Worm (Caenorhabditis elegans): ENCODE data around the gene F53H4.4.

Gene F53H4.4

ce11 chrX:15849397-15849935 is 16.7 kb upstream of the F53H4.4 start, which contains the start of gene acl-1 (continued):
- TF ChIP-seq hlh-30 (tag; optimal IDR thresholded peaks at IDR 0.05; ENCODE audit: insufficient read depth): peak; percentile 9
- TF ChIP-seq madf-9 (GFP tag; conservative IDR thresholded peaks at IDR 0.05): 0 out of 2 replicates have a peak, but pooled peaks have one; percentile 33
- peak; percentile 14 for TF ChIP-seq lin-13 (GFP tag; optimal IDR thresholded peaks at IDR 0.05)
- no peak for TF ChIP-seq ctbp-1 (GFP tag; IDR thresholded peaks at IDR 0.05)
- TF ChIP-seq pha-4 (GFP tag; IDR thresholded peaks at IDR 0.05): no peak
- no peak for TF ChIP-seq pha-4 (tag; optimal IDR thresholded peaks at IDR 0.05)
- no peak for TF ChIP-seq unc-130 (GFP tag; optimal IDR thresholded peaks at IDR 0.05)
- peak in 1 of 2 experiments; percentile 29 for TF ChIP-seq daf-16 (GFP tag; optimal IDR thresholded peaks at IDR 0.05)
- no peak for TF ChIP-seq daf-16 (tag; optimal IDR thresholded peaks at IDR 0.05)
- TF ChIP-seq dpl-1 (GFP tag; optimal IDR thresholded peaks at IDR 0.05): peak; percentile 51
- TF ChIP-seq lin-1 (GFP tag; IDR thresholded peaks at IDR 0.05): no peak
- TF ChIP-seq pqm-1 (tag; optimal IDR thresholded peaks at IDR 0.05): no peak
- TF ChIP-seq Y75B8A.6 (GFP tag; IDR thresholded peaks at IDR 0.05): no peak
- TF ChIP-seq aly-2 (tag; optimal IDR thresholded peaks at IDR 0.05): no peak
- no peak for TF ChIP-seq tra-1 (GFP tag; IDR thresholded peaks at IDR 0.05)
- no peak for TF ChIP-seq fos-1 (tag; optimal IDR thresholded peaks at IDR 0.05)
- TF ChIP-seq ztf-11 (tag; optimal IDR thresholded peaks at IDR 0.05): no peak
- TF ChIP-seq tag-97 (GFP tag; IDR thresholded peaks at IDR 0.05): no peak
- TF ChIP-seq T20F7.1 (GFP tag; optimal IDR thresholded peaks at IDR 0.05): peak; percentile 99
- no peak for TF ChIP-seq zip-2 (tag; optimal IDR thresholded peaks at IDR 0.05)
- peak; percentile 36 for TF ChIP-seq nhr-25 (tag; optimal IDR thresholded peaks at IDR 0.05; ENCODE audit: borderline replicate concordance, insufficient read depth)
- TF ChIP-seq daf-19 (GFP tag; conservative IDR thresholded peaks at IDR 0.05): no peak
- TF ChIP-seq unc-39 (tag; optimal IDR thresholded peaks at IDR 0.05): no peak
- no peak for TF ChIP-seq snpc-4 (tag; optimal IDR thresholded peaks at IDR 0.05)
- TF ChIP-seq ceh-28 (tag; optimal IDR thresholded peaks at IDR 0.05): no peak
- TF ChIP-seq nhr-6 (tag; optimal IDR thresholded peaks at IDR 0.05): no peak
- no peak for TF ChIP-seq jun-1 (tag; optimal IDR thresholded peaks at IDR 0.05)
- no peak for TF ChIP-seq zfp-3 (GFP tag; conservative IDR thresholded peaks at IDR 0.05)
- TF ChIP-seq rbr-2 (tag; optimal IDR thresholded peaks at IDR 0.05): peak; percentile 84
- TF ChIP-seq zip-11 (GFP tag; IDR thresholded peaks at IDR 0.05): no peak
- TF ChIP-seq dmd-9 (GFP tag; IDR thresholded peaks at IDR 0.05): peak; percentile 77
- TF ChIP-seq lim-7 (GFP tag; IDR thresholded peaks at IDR 0.05): no peak
- TF ChIP-seq daf-8 (GFP tag; IDR thresholded peaks at IDR 0.05): no peak
- no peak for TF ChIP-seq Y5F2A.4 (GFP tag; optimal IDR thresholded peaks at IDR 0.05)
- TF ChIP-seq mep-1 (tag; optimal IDR thresholded peaks at IDR 0.05): peak; percentile 69
- TF ChIP-seq F10B5.3 (tag; optimal IDR thresholded peaks at IDR 0.05): no peak
- TF ChIP-seq vab-7 (GFP tag; IDR thresholded peaks at IDR 0.05): no peak
- TF ChIP-seq F44E2.7 (GFP tag; IDR thresholded peaks at IDR 0.05): no peak
- TF ChIP-seq daf-12 (tag; optimal IDR thresholded peaks at IDR 0.05): no peak
- TF ChIP-seq R02D3.7 (tag; optimal IDR thresholded peaks at IDR 0.05): peak; percentile 79
- peak; percentile 53 for TF ChIP-seq lin-38 (GFP tag; IDR thresholded peaks at IDR 0.05)
- no peak for TF ChIP-seq ztf-7 (tag; optimal IDR thresholded peaks at IDR 0.05)
- TF ChIP-seq spr-1 (tag; optimal IDR thresholded peaks at IDR 0.05): peak; percentile 35
- no peak for TF ChIP-seq ceh-82 (tag; optimal IDR thresholded peaks at IDR 0.05)
- TF ChIP-seq ama-1 (optimal IDR thresholded peaks at IDR 0.05): no peak
- TF ChIP-seq gei-8 (GFP tag; optimal IDR thresholded peaks at IDR 0.05): no peak
- 0 out of 2 replicates have a peak, but pooled peaks have one; percentile 38 for TF ChIP-seq D1046.2 (GFP tag; IDR thresholded peaks at IDR 0.05)
- peak; percentile 85 for TF ChIP-seq mes-2 (tag; optimal IDR thresholded peaks at IDR 0.05; ENCODE audit: poor library complexity, severe bottlenecking)
- peak; percentile 47 for TF ChIP-seq lin-15B (tag; optimal IDR thresholded peaks at IDR 0.05)
- TF ChIP-seq nhr-41 (GFP tag; IDR thresholded peaks at IDR 0.05): no peak
- no peak for TF ChIP-seq egl-43 (GFP tag; IDR thresholded peaks at IDR 0.05)
- TF ChIP-seq ceh-44 (GFP tag; IDR thresholded peaks at IDR 0.05): no peak
- no peak for TF ChIP-seq nhr-76 (tag; optimal IDR thresholded peaks at IDR 0.05)
